Worm (Caenorhabditis elegans): ENCODE measurements around the gene F19B6.3.

The F19B6.3 gene

DNA sequence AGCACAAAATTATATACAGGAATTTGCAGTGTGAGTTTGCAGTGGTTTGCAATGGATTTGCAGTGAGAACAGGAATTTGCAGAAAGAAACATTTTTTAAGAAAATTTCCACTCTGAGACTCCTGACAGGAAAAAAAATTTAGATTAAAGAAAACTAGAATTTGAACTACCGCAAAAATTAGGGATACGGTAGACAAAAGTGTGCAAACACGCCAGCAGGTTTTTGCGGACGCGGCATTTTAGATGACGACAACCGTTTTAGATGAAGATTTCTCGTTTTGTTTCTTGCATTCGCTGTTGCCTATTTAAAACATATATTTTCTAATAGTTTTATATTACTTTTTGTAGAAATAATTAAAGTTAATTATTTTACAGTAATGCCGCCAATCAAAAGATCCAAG is 44.8 kb downstream of the F19B6.3 start, which contains the start of gene wdr-46 (continued):
- TF ChIP-seq fos-1 (tag; optimal IDR thresholded peaks at IDR 0.05) (no peak), madf-9 (GFP tag; conservative IDR thresholded peaks at IDR 0.05) (no peak), nhr-11 (tag; optimal IDR thresholded peaks at IDR 0.05) (peak; percentile 16), mes-2 (tag; optimal IDR thresholded peaks at IDR 0.05; ENCODE audit: poor library complexity, severe bottlenecking) (peak; percentile 91), php-3 (GFP tag; IDR thresholded peaks at IDR 0.05) (no peak), ctbp-1 (GFP tag; IDR thresholded peaks at IDR 0.05) (0 out of 2 replicates have a peak, but pooled peaks have one; percentile 7), zfp-2 (tag; optimal IDR thresholded peaks at IDR 0.05) (no peak), daf-16 (GFP tag; optimal IDR thresholded peaks at IDR 0.05) (no peak), daf-16 (tag; optimal IDR thresholded peaks at IDR 0.05) (peak; percentile 27), ceh-20 (GFP tag; IDR thresholded peaks at IDR 0.05) (peak; percentile 30; the same call in 1 of the 2 replicates), F10B5.3 (tag; optimal IDR thresholded peaks at IDR 0.05) (no peak), nhr-48 (tag; optimal IDR thresholded peaks at IDR 0.05) (no peak), Y48G9A.11 (GFP tag; IDR thresholded peaks at IDR 0.05) (0 out of 2 replicates have a peak, but pooled peaks have one; percentile 21), zip-11 (GFP tag; IDR thresholded peaks at IDR 0.05) (no peak), ceh-44 (GFP tag; IDR thresholded peaks at IDR 0.05) (no peak), arid-1 (GFP tag; conservative IDR thresholded peaks at IDR 0.05) (peak; percentile 86), dmd-9 (GFP tag; IDR thresholded peaks at IDR 0.05) (no peak), hif-1 (tag; optimal IDR thresholded peaks at IDR 0.05) (peak in 1 of 2 experiments; percentile 56), nhr-111 (GFP tag; optimal IDR thresholded peaks at IDR 0.05) (no peak), mdl-1 (tag; optimal IDR thresholded peaks at IDR 0.05) (no peak), spr-1 (tag; optimal IDR thresholded peaks at IDR 0.05) (peak; percentile 40), tag-97 (GFP tag; IDR thresholded peaks at IDR 0.05) (no peak), mdt-29 (GFP tag; IDR thresholded peaks at IDR 0.05) (no peak), D1046.2 (GFP tag; IDR thresholded peaks at IDR 0.05) (no peak), daf-8 (GFP tag; IDR thresholded peaks at IDR 0.05) (no peak), cey-2 (tag; optimal IDR thresholded peaks at IDR 0.05; ENCODE audit: borderline replicate concordance, insufficient read depth) (peak; percentile 7), R02D3.7 (tag; optimal IDR thresholded peaks at IDR 0.05) (no peak), sdz-12 (GFP tag; optimal IDR thresholded peaks at IDR 0.05) (no peak), T20F7.1 (GFP tag; optimal IDR thresholded peaks at IDR 0.05) (no peak), snpc-1.2 (GFP tag; IDR thresholded peaks at IDR 0.05) (peak; percentile 65; the same call in 1 of the 2 replicates), pha-4 (GFP tag; IDR thresholded peaks at IDR 0.05) (no peak; the same call in 1 of the 2 replicates), pha-4 (tag; optimal IDR thresholded peaks at IDR 0.05) (peak; percentile 63), saeg-2 (GFP tag; IDR thresholded peaks at IDR 0.05) (no peak), lim-7 (GFP tag; IDR thresholded peaks at IDR 0.05) (no peak), F44E2.7 (GFP tag; IDR thresholded peaks at IDR 0.05) (no peak), gei-8 (GFP tag; optimal IDR thresholded peaks at IDR 0.05) (no peak), jun-1 (tag; optimal IDR thresholded peaks at IDR 0.05) (peak; percentile 20), egl-27 (tag; optimal IDR thresholded peaks at IDR 0.05) (no peak), F37D6.2 (tag; optimal IDR thresholded peaks at IDR 0.05) (peak; percentile 47), ces-1 (GFP tag; optimal IDR thresholded peaks at IDR 0.05) (peak; percentile 29), egl-43 (GFP tag; IDR thresholded peaks at IDR 0.05) (no peak), pqm-1 (tag; optimal IDR thresholded peaks at IDR 0.05) (no peak), nhr-102 (tag; optimal IDR thresholded peaks at IDR 0.05) (peak; percentile 78), lin-38 (GFP tag; IDR thresholded peaks at IDR 0.05) (no peak; the same call in 1 of the 2 replicates), nhr-41 (GFP tag; IDR thresholded peaks at IDR 0.05) (no peak), nhr-6 (tag; optimal IDR thresholded peaks at IDR 0.05) (peak; percentile 47), lin-29 (GFP tag; IDR thresholded peaks at IDR 0.05) (peak; percentile 43; the same call in 1 of the 2 replicates), unc-62 (GFP tag; optimal IDR thresholded peaks at IDR 0.05 in 1 of 2) (peak in 1 of 2 experiments; percentile 89), unc-62 (tag; optimal IDR thresholded peaks at IDR 0.05) (no peak), Y5F2A.4 (GFP tag; optimal IDR thresholded peaks at IDR 0.05) (peak; percentile 6), T26A8.4 (GFP tag; IDR thresholded peaks at IDR 0.05) (peak; percentile 80), ama-1 (optimal IDR thresholded peaks at IDR 0.05) (peak; percentile 39)
